Worm (Caenorhabditis elegans) whole organism, young adult: Measurements from ENCODE around the gene F55C5.10.

Source experiments
- ama-1 ChIP-seq, 3 experiments: fragments of 150-350 bp in 1 of 3; sonication (generic microtip) in 2 of 3; optimal IDR thresholded peaks; 2 replicates each; lab custom pipeline; 2014 to 2018; ENCODE audit warnings: missing biosample characterization in 2 of 3, missing genetic modification characterization in 2 of 3, missing genetic modification reagents in 2 of 3
- ets-4 ChIP-seq: fragments of 200-800 bp; sonication (Bioruptor generic); optimal IDR thresholded peaks from 2 replicates; lab custom pipeline; 2018; ENCODE audit warnings: mild to moderate bottlenecking, missing genetic modification characterization, missing compliant biosample characterization
- snpc-4 ChIP-seq, 5 experiments: fragments of 150-350 bp in 1 of 5; sonication (generic microtip) in 4 of 5; optimal IDR thresholded peaks; 2 replicates each; lab custom pipeline; 2014 to 2018; ENCODE audit warnings: missing genetic modification characterization in 5 of 5, missing biosample characterization in 3 of 5, antibody characterized with exemption in 2 of 5, mild to moderate bottlenecking in 2 of 5, missing compliant biosample characterization in 2 of 5, missing genotype in 2 of 5, moderate library complexity in 2 of 5, missing genetic modification reagents in 1 of 5

DNA sequence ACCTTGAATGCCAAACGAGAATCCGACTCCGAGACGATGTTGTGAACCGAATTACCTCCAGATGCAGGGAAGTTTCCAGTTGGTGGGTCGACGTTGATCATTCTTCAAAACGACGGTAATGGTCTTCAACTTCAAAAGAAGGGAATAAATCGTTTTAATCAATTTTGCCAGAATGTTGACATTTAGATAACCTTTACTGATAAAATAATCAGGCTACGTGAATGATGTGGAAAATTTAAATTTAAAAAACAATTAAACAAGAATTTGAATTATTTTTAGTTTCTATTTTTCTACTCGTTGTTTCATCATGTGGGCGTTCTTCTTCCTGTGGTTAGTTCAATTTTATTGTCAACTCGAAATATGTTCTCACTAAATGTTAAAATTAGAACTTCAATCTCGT, 19.6 kb upstream of the F55C5.10 start, which contains the start of gene ssp-35:
- TF ChIP-seq snpc-4 (GFP tag; optimal IDR thresholded peaks at IDR 0.05; lab: Kevin White, UChicago) (no peak), snpc-4 (tag; optimal IDR thresholded peaks at IDR 0.05; lab: Kevin White, UChicago) (no peak), ets-4 (GFP tag; lab: Kevin White, UChicago) (no peak), ama-1 (optimal IDR thresholded peaks at IDR 0.05; lab: Kevin White, UChicago) (no peak), ama-1 (GFP tag; optimal IDR thresholded peaks at IDR 0.05; lab: Kevin White, UChicago) (no peak)
